Fruit fly (Drosophila melanogaster) whole organism, embryonic: ENCODE data around the gene nSMase.

Experiments used
- Atf-2 ChIP-seq: fragments of 200-800 bp; sonication (Bioruptor generic); optimal IDR thresholded peaks from 2 replicates; lab custom pipeline; 2016; ENCODE audit warnings: missing biosample characterization, missing genetic modification characterization
- CG10431 ChIP-seq: fragments of 200-800 bp; sonication (Bioruptor generic); optimal IDR thresholded peaks from 3 replicates; lab custom pipeline; 2018; ENCODE audit warnings: missing biosample characterization, mild to moderate bottlenecking, missing genetic modification characterization
- CG10979 ChIP-seq: fragments of 200-800 bp; sonication (Bioruptor generic); optimal IDR thresholded peaks from 2 replicates; lab custom pipeline; 2018; ENCODE audit warnings: missing biosample characterization, mild to moderate bottlenecking, missing genetic modification characterization, moderate library complexity
- CG11695 ChIP-seq: fragments of 200-800 bp; sonication (Bioruptor generic); IDR thresholded peaks from 3 replicates; pipeline ENCODE4 v1.3.6; 2022; ENCODE audit warnings: missing biosample characterization, missing genetic modification characterization
- CG12219 ChIP-seq: fragments of 200-800 bp; sonication (Bioruptor generic); optimal IDR thresholded peaks from 3 replicates; lab custom pipeline; 2018; ENCODE audit warnings: missing biosample characterization, mild to moderate bottlenecking, missing genetic modification characterization
- CG1233 ChIP-seq: fragments of 200-800 bp; sonication (Bioruptor generic); optimal IDR thresholded peaks from 4 replicates; lab custom pipeline; 2018; ENCODE audit warnings: missing biosample characterization, mild to moderate bottlenecking, missing genetic modification characterization
- CG15269 ChIP-seq: fragments of 200-800 bp; sonication (Bioruptor generic); optimal IDR thresholded peaks from 2 replicates; lab custom pipeline; 2018; ENCODE audit warnings: missing biosample characterization, mild to moderate bottlenecking, missing genetic modification characterization, moderate library complexity
- CG17328 ChIP-seq: fragments of 200-800 bp; sonication (Bioruptor generic); IDR thresholded peaks from 2 replicates; pipeline ENCODE4 v1.3.6; 2022; ENCODE audit warnings: missing biosample characterization, missing genetic modification characterization
- CG17359 ChIP-seq: fragments of 200-800 bp; sonication (Bioruptor generic); optimal IDR thresholded peaks from 3 replicates; lab custom pipeline; 2018; ENCODE audit warnings: missing biosample characterization, mild to moderate bottlenecking, missing genetic modification characterization, moderate library complexity
- CG17361 ChIP-seq: fragments of 200-800 bp; sonication (Bioruptor generic); IDR thresholded peaks from 3 replicates; pipeline ENCODE4 v1.3.6; 2022; ENCODE audit warnings: missing biosample characterization, missing genetic modification characterization
- CG18764 ChIP-seq: fragments of 200-800 bp; sonication (Bioruptor generic); optimal IDR thresholded peaks from 3 replicates; lab custom pipeline; 2016; ENCODE audit warnings: missing biosample characterization, missing genetic modification characterization
- CG2120 ChIP-seq: fragments of 200-800 bp; sonication (Bioruptor generic); optimal IDR thresholded peaks from 3 replicates; lab custom pipeline; 2016; ENCODE audit warnings: missing biosample characterization, missing genetic modification characterization
- CG3163 ChIP-seq: fragments of 200-800 bp; sonication (Bioruptor generic); optimal IDR thresholded peaks from 3 replicates; lab custom pipeline; 2016; ENCODE audit warnings: missing biosample characterization, missing genetic modification characterization
- CG3407 ChIP-seq: fragments of 200-800 bp; sonication (Bioruptor generic); optimal IDR thresholded peaks from 2 replicates; lab custom pipeline; 2018; ENCODE audit warnings: missing biosample characterization, mild to moderate bottlenecking, missing genetic modification characterization
- CG3995 ChIP-seq: fragments of 200-800 bp; sonication (Bioruptor generic); optimal IDR thresholded peaks from 3 replicates; lab custom pipeline; 2016; ENCODE audit warnings: missing biosample characterization, missing genetic modification characterization
- CG4282 ChIP-seq: fragments of 200-800 bp; sonication (Bioruptor generic); optimal IDR thresholded peaks from 2 replicates; lab custom pipeline; 2016; ENCODE audit warnings: missing biosample characterization, missing genetic modification characterization
- CG4424 ChIP-seq: fragments of 200-800 bp; sonication (Bioruptor generic); optimal IDR thresholded peaks from 3 replicates; lab custom pipeline; 2016; ENCODE audit warnings: missing biosample characterization, missing genetic modification characterization
- CG7357 ChIP-seq: fragments of 200-800 bp; sonication (Bioruptor generic); IDR thresholded peaks from 3 replicates; pipeline ENCODE4 v1.3.6; 2022; ENCODE audit warnings: missing biosample characterization, missing genetic modification characterization
- CG7372 ChIP-seq: fragments of 200-800 bp; sonication (Bioruptor generic); IDR thresholded peaks from 2 replicates; pipeline ENCODE4 v1.3.6; 2022; ENCODE audit warnings: missing biosample characterization, missing genetic modification characterization
- CG7963 ChIP-seq: fragments of 200-800 bp; sonication (Bioruptor generic); IDR thresholded peaks from 3 replicates; pipeline ENCODE4 v1.3.6; 2022; ENCODE audit warnings: missing biosample characterization, missing genetic modification characterization; ENCODE audit not compliant: partially characterized antibody
- CG7987 ChIP-seq: fragments of 200-800 bp; sonication (Bioruptor generic); optimal IDR thresholded peaks from 2 replicates; lab custom pipeline; 2018; ENCODE audit warnings: missing biosample characterization, mild to moderate bottlenecking, missing genetic modification characterization, moderate library complexity
- CG9609 ChIP-seq: fragments of 200-800 bp; sonication (Bioruptor generic); optimal IDR thresholded peaks from 3 replicates; lab custom pipeline; 2016; ENCODE audit warnings: missing biosample characterization, missing genetic modification characterization
- CG9727 ChIP-seq: fragments of 200-800 bp; sonication (Bioruptor generic); optimal IDR thresholded peaks from 3 replicates; lab custom pipeline; 2017; ENCODE audit warnings: missing biosample characterization, mild to moderate bottlenecking, missing genetic modification characterization
- Dbx ChIP-seq: fragments of 200-800 bp; sonication (Bioruptor generic); IDR thresholded peaks from 3 replicates; pipeline ENCODE4 v1.3.6; 2022; ENCODE audit warnings: missing biosample characterization, missing genetic modification characterization
- Dip3 ChIP-seq: fragments of 200-800 bp; sonication (Bioruptor generic); optimal IDR thresholded peaks from 3 replicates; lab custom pipeline; 2016; ENCODE audit warnings: missing biosample characterization, missing genetic modification characterization
- HLHmδ ChIP-seq: fragments of 200-800 bp; sonication (Bioruptor generic); optimal IDR thresholded peaks from 2 replicates; lab custom pipeline; 2018; ENCODE audit warnings: missing biosample characterization, mild to moderate bottlenecking, missing genetic modification characterization, moderate library complexity
- Hand ChIP-seq: fragments of 200-800 bp; sonication (Bioruptor generic); optimal IDR thresholded peaks from 2 replicates; lab custom pipeline; 2017; ENCODE audit warnings: mild to moderate bottlenecking, missing biosample characterization, missing genetic modification reagents, missing genetic modification characterization
- NC2α ChIP-seq: fragments of 200-800 bp; sonication (Bioruptor generic); optimal IDR thresholded peaks from 2 replicates; lab custom pipeline; 2016; ENCODE audit warnings: missing biosample characterization, missing genetic modification characterization
- Nf-YB ChIP-seq: fragments of 200-800 bp; sonication (Bioruptor generic); optimal IDR thresholded peaks from 3 replicates; lab custom pipeline; 2019; ENCODE audit warnings: missing biosample characterization, mild to moderate bottlenecking, missing genetic modification characterization, moderate library complexity
- Ptx1 ChIP-seq: fragments of 200-800 bp; sonication (Bioruptor generic); IDR thresholded peaks from 2 replicates; pipeline ENCODE4 v1.3.6; 2022; ENCODE audit warnings: missing biosample characterization, missing genetic modification characterization
- Rfx ChIP-seq: fragments of 200-800 bp; sonication (Bioruptor generic); IDR thresholded peaks from 2 replicates; pipeline ENCODE4 v1.3.6; 2022; ENCODE audit warnings: missing biosample characterization, missing genetic modification characterization
- Scr ChIP-seq: fragments of 200-800 bp; sonication (Bioruptor generic); IDR thresholded peaks from 2 replicates; pipeline ENCODE4 v1.3.6; 2022; ENCODE audit warnings: missing biosample characterization, missing genetic modification characterization; ENCODE audit not compliant: partially characterized antibody
- Sry-δ ChIP-seq: fragments of 200-800 bp; sonication (Bioruptor generic); optimal IDR thresholded peaks from 2 replicates; lab custom pipeline; 2016; ENCODE audit warnings: missing biosample characterization, missing genetic modification characterization
- Tbp ChIP-seq: fragments of >200 bp; optimal IDR thresholded peaks from 2 replicates; lab custom pipeline; 2018; ENCODE audit warnings: missing biosample characterization, missing genetic modification characterization
- ase ChIP-seq: fragments of 200-800 bp; sonication (Bioruptor generic); IDR thresholded peaks from 3 replicates; pipeline ENCODE4 v1.3.6; 2022; ENCODE audit warnings: missing biosample characterization, missing genetic modification characterization
- ato ChIP-seq: fragments of 200-800 bp; sonication (Bioruptor generic); IDR thresholded peaks from 2 replicates; pipeline ENCODE4 v1.3.6; 2022; ENCODE audit warnings: missing biosample characterization, missing genetic modification characterization; ENCODE audit not compliant: partially characterized antibody
- bcd ChIP-seq: fragments of 200-800 bp; sonication (Bioruptor generic); optimal IDR thresholded peaks from 2 replicates; lab custom pipeline; 2017; ENCODE audit warnings: missing biosample characterization, mild to moderate bottlenecking, missing genetic modification characterization
- chif ChIP-seq, 2 experiments: fragments of 200-800 bp; sonication (Bioruptor generic); optimal IDR thresholded peaks; 3 replicates each; lab custom pipeline; 2016; ENCODE audit warnings: missing biosample characterization in 2 of 2, missing genetic modification characterization in 2 of 2
- chm ChIP-seq: fragments of 200-800 bp; sonication (Bioruptor generic); IDR thresholded peaks from 2 replicates; pipeline ENCODE4 v1.3.6; 2022; ENCODE audit warnings: missing biosample characterization, missing genetic modification characterization
- gem ChIP-seq: fragments of 200-800 bp; sonication (Bioruptor generic); optimal IDR thresholded peaks from 2 replicates; lab custom pipeline; 2019; ENCODE audit warnings: missing biosample characterization, mild to moderate bottlenecking, missing genetic modification characterization, moderate library complexity
- jumu ChIP-seq: fragments of 200-800 bp; sonication (Bioruptor generic); optimal IDR thresholded peaks from 3 replicates; lab custom pipeline; 2016; ENCODE audit warnings: missing biosample characterization, missing genetic modification characterization
- pb ChIP-seq: fragments of 200-800 bp; sonication (Bioruptor generic); optimal IDR thresholded peaks from 3 replicates; lab custom pipeline; 2016; ENCODE audit warnings: missing biosample characterization, missing genetic modification characterization
- pfk ChIP-seq: fragments of 200-800 bp; sonication (Bioruptor generic); optimal IDR thresholded peaks from 2 replicates; lab custom pipeline; 2018; ENCODE audit warnings: missing biosample characterization, mild to moderate bottlenecking, missing genetic modification characterization, moderate library complexity
- phol ChIP-seq: fragments of 200-800 bp; sonication (Bioruptor generic); optimal IDR thresholded peaks from 3 replicates; lab custom pipeline; 2018; ENCODE audit warnings: missing biosample characterization, mild to moderate bottlenecking, missing genetic modification characterization, moderate library complexity
- ranshi ChIP-seq: fragments of 200-800 bp; sonication (Bioruptor generic); IDR thresholded peaks from 2 replicates; pipeline ENCODE4 v1.3.6; 2022; ENCODE audit warnings: missing biosample characterization, missing genetic modification characterization
- sd ChIP-seq: fragments of 200-800 bp; sonication (Bioruptor generic); optimal IDR thresholded peaks from 3 replicates; lab custom pipeline; 2018; ENCODE audit warnings: missing biosample characterization, mild to moderate bottlenecking, missing genetic modification characterization, moderate library complexity
- sens ChIP-seq: fragments of 200-800 bp; sonication (Bioruptor generic); peaks from one replicate; lab custom pipeline; 2016; ENCODE audit warnings: missing biosample characterization, missing genetic modification characterization
- shn ChIP-seq: fragments of 200-800 bp; sonication (Bioruptor generic); optimal IDR thresholded peaks from 3 replicates; lab custom pipeline; 2016; ENCODE audit warnings: missing biosample characterization, missing genetic modification characterization
- slou ChIP-seq: fragments of 200-800 bp; sonication (Bioruptor generic); optimal IDR thresholded peaks from 3 replicates; lab custom pipeline; 2016; ENCODE audit warnings: missing biosample characterization, missing genetic modification characterization
- slp2 ChIP-seq: fragments of 200-800 bp; sonication (Bioruptor generic); optimal IDR thresholded peaks from 2 replicates; lab custom pipeline; 2016; ENCODE audit warnings: missing biosample characterization, missing genetic modification characterization
- tgo ChIP-seq: fragments of 200-800 bp; sonication (Bioruptor generic); IDR thresholded peaks from 3 replicates; pipeline ENCODE4 v1.3.6; 2022; ENCODE audit warnings: missing biosample characterization, missing genetic modification characterization
- trem ChIP-seq: fragments of 200-800 bp; optimal IDR thresholded peaks from 3 replicates; lab custom pipeline; 2019; ENCODE audit warnings: missing biosample characterization, mild to moderate bottlenecking, missing genetic modification characterization, moderate library complexity

The nSMase gene

DNA sequence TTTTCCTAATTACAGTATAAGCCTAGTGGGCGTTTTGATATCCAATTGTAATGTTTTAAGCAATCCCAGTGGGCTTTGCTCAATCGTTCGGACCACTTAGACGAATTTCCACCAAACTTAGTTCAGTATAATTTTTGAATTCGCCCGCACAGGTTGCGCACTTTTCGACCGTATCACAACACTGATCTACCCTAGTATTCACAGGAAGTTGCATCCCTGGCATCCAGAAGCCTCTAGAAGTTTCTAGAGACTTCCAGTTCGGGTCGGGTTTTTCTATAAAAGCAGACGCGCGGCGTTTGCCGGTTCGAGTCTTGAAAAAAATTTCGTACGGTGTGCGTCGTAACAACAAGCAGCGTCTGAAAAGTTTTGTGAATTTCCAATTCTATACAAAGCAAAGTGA lies 26.0 kb upstream of the nSMase start, which contains the start of gene Hsp83 (continued):
- peak; percentile 95 for TF ChIP-seq shn
- peak; percentile 89 for TF ChIP-seq CG10979 (tag; lab: Kevin White, UChicago)
- no peak for TF ChIP-seq Sry-δ (GFP tag; lab: Kevin White, UChicago)
- TF ChIP-seq jumu (GFP tag; lab: Kevin White, UChicago): peak; percentile 88
- peak; percentile 82 for TF ChIP-seq phol (tag; lab: Kevin White, UChicago)
- TF ChIP-seq CG7987 (GFP tag; lab: Kevin White, UChicago): peak; percentile 100
- peak; percentile 93 for TF ChIP-seq NC2α (GFP tag; lab: Kevin White, UChicago)
- peak; percentile 96 for TF ChIP-seq CG17328 (GFP tag; lab: Robert Waterston, UW)
- peak; percentile 91 for TF ChIP-seq slp2 (GFP tag; lab: Kevin White, UChicago)
- TF ChIP-seq Atf-2 (GFP tag; lab: Kevin White, UChicago): peak; percentile 84
- TF ChIP-seq pb: peak; percentile 96
- peak; percentile 93 for TF ChIP-seq CG18764 (GFP tag; lab: Kevin White, UChicago)
- peak; percentile 91 for TF ChIP-seq CG4424 (GFP tag; lab: Kevin White, UChicago)
- TF ChIP-seq Dip3 (GFP tag; lab: Kevin White, UChicago): peak; percentile 86
- TF ChIP-seq chif (GFP tag; optimal IDR thresholded peaks at IDR 0.05; lab: Kevin White, UChicago): peak; percentile 81 to 91
- peak; percentile 77 for TF ChIP-seq gem (tag; lab: Kevin White, UChicago)
- TF ChIP-seq trem: peak; percentile 83
- TF ChIP-seq CG9727 (GFP tag; lab: Kevin White, UChicago): peak; percentile 95
- TF ChIP-seq CG3163 (GFP tag; lab: Kevin White, UChicago): peak; percentile 87
- TF ChIP-seq CG11695 (GFP tag; lab: Robert Waterston, UW): peak; percentile 84
- peak; percentile 95 for TF ChIP-seq CG15269 (tag; lab: Kevin White, UChicago)
- TF ChIP-seq Tbp (GFP tag; lab: Kevin White, UChicago): no peak
- TF ChIP-seq CG1233 (GFP tag; lab: Kevin White, UChicago): peak; percentile 98
- TF ChIP-seq ase (GFP tag; lab: Robert Waterston, UW): peak; percentile 83
- TF ChIP-seq pfk (GFP tag; lab: Kevin White, UChicago): peak; percentile 92
- peak; percentile 81 for TF ChIP-seq slou (GFP tag; lab: Kevin White, UChicago)
- peak; percentile 97 for TF ChIP-seq CG12219 (GFP tag; lab: Kevin White, UChicago)
- peak; percentile 88 for TF ChIP-seq CG9609
- peak; percentile 81 for TF ChIP-seq CG17361 (GFP tag; lab: Robert Waterston, UW)
- peak; percentile 95 for TF ChIP-seq CG17359 (tag; lab: Kevin White, UChicago)
- peak; percentile 97 for TF ChIP-seq Rfx (GFP tag; lab: Robert Waterston, UW)
- peak; percentile 85 for TF ChIP-seq CG7372 (GFP tag; lab: Robert Waterston, UW)
- TF ChIP-seq CG4282 (GFP tag; lab: Kevin White, UChicago): peak; percentile 85
- TF ChIP-seq chm (GFP tag; lab: Robert Waterston, UW): peak; percentile 99
- peak; percentile 81 for TF ChIP-seq Nf-YB (GFP tag; lab: Kevin White, UChicago)
- TF ChIP-seq CG3995 (GFP tag; lab: Kevin White, UChicago): peak; percentile 81
- peak; percentile 99 for TF ChIP-seq CG10431 (GFP tag; lab: Kevin White, UChicago)
- TF ChIP-seq sd (tag; lab: Kevin White, UChicago): no peak
- peak; percentile 86 for TF ChIP-seq CG2120
- TF ChIP-seq sens (GFP tag; lab: Kevin White, UChicago): peak; percentile 97
- no peak for TF ChIP-seq Scr (GFP tag; lab: Robert Waterston, UW)
- TF ChIP-seq Dbx (GFP tag; lab: Robert Waterston, UW): peak; percentile 95
- peak; percentile 92 for TF ChIP-seq ranshi (GFP tag; lab: Robert Waterston, UW)
- no peak for TF ChIP-seq CG7963
- TF ChIP-seq CG7357 (GFP tag; lab: Robert Waterston, UW): peak; percentile 61; the same call in 2 of the 3 replicates
- TF ChIP-seq HLHmδ (GFP tag; lab: Kevin White, UChicago): peak; percentile 100
- no peak for TF ChIP-seq ato (GFP tag; lab: Robert Waterston, UW)
- peak; percentile 94 for TF ChIP-seq CG3407 (GFP tag; lab: Kevin White, UChicago)
- TF ChIP-seq tgo (GFP tag; lab: Robert Waterston, UW): peak; percentile 85
- peak; percentile 96 for TF ChIP-seq bcd (GFP tag; lab: Kevin White, UChicago)
- peak; percentile 73 for TF ChIP-seq Ptx1 (GFP tag; lab: Robert Waterston, UW)
- peak; percentile 99 for TF ChIP-seq Hand (GFP tag; lab: Kevin White, UChicago)
